Fruit fly (Drosophila melanogaster): Measurements from ENCODE around the gene CG5250.

CG5250 gene

DNA sequence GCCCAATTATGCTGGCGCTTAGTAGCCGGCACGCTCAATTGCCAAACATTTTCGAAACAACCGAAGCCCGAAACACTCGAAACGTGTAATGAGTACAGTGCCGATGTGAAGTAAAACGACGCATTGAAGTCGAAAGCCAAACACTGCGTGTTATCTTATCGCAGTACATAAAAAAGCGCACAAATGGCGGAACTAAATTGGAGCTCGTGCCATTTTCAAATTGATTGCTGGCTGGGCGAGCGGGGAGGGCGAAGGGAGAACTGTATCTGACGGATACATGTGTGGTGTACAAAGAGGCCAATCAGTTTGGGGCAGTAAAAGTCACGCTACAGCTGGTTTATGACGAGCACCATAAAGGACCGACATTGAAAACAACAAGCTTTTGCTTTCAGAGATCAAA is 5.7 kb downstream of the CG5250 start (continued):
- TF ChIP-seq CG42726 (GFP tag; IDR thresholded peaks at IDR 0.05; ENCODE audit: partially characterized antibody) (no peak), Lim3 (GFP tag; IDR thresholded peaks at IDR 0.05) (peak; percentile 37; the same call in 1 of the 2 replicates), CG2129 (GFP tag; IDR thresholded peaks at IDR 0.05; ENCODE audit: partially characterized antibody) (no peak), gsb (GFP tag; IDR thresholded peaks at IDR 0.05) (no peak), Ada2b (GFP tag; IDR thresholded peaks at IDR 0.05) (no peak), CG3065 (GFP tag; optimal IDR thresholded peaks at IDR 0.05) (no peak), CG8290 (GFP tag; optimal IDR thresholded peaks at IDR 0.05) (no peak), CG8290 (tag; optimal IDR thresholded peaks at IDR 0.05) (peak in 1 of 2 experiments; percentile 56), CG14014 (GFP tag; IDR thresholded peaks at IDR 0.05) (peak; percentile 34; the same call in 1 of the 2 replicates), Abd-B (GFP tag; optimal IDR thresholded peaks at IDR 0.05) (no peak), aop (GFP tag; IDR thresholded peaks at IDR 0.05) (no peak), CG6175 (GFP tag; IDR thresholded peaks at IDR 0.05) (0 out of 3 replicates have a peak, but pooled peaks have one; percentile 34), maf-S (GFP tag; optimal IDR thresholded peaks at IDR 0.05) (no peak), sima (GFP tag; optimal IDR thresholded peaks at IDR 0.05) (no peak), CkIIα-i1 (GFP tag; IDR thresholded peaks at IDR 0.05) (no peak), CG11093 (GFP tag; IDR thresholded peaks at IDR 0.05) (no peak), CG13624 (GFP tag; optimal IDR thresholded peaks at IDR 0.05) (no peak), CG18619 (GFP tag; optimal IDR thresholded peaks at IDR 0.05) (no peak), shn (GFP tag; optimal IDR thresholded peaks at IDR 0.05) (no peak), exex (tag; optimal IDR thresholded peaks at IDR 0.05) (peak; percentile 93), CG4328 (GFP tag; optimal IDR thresholded peaks at IDR 0.05) (no peak), pfk (GFP tag; optimal IDR thresholded peaks at IDR 0.05) (peak; percentile 29), CG15514 (GFP tag; optimal IDR thresholded peaks at IDR 0.05) (no peak), wdn (GFP tag; IDR thresholded peaks at IDR 0.05) (peak; percentile 36; the same call in 1 of the 2 replicates), danr (GFP tag; IDR thresholded peaks at IDR 0.05) (no peak), Max (GFP tag; optimal IDR thresholded peaks at IDR 0.05) (no peak), CG11696 (GFP tag; IDR thresholded peaks at IDR 0.05) (no peak), peb (GFP tag; IDR thresholded peaks at IDR 0.05) (no peak), ftz-f1 (GFP tag; optimal IDR thresholded peaks at IDR 0.05) (peak; percentile 20), amos (GFP tag; IDR thresholded peaks at IDR 0.05; ENCODE audit: partially characterized antibody) (no peak), CG3281 (GFP tag; optimal IDR thresholded peaks at IDR 0.05) (peak; percentile 28), Fer2 (tag; optimal IDR thresholded peaks at IDR 0.05) (peak; percentile 18), CG31388 (GFP tag; optimal IDR thresholded peaks at IDR 0.05) (no peak), CTCF (GFP tag; optimal IDR thresholded peaks at IDR 0.05) (no peak), CG7928 (GFP tag; optimal IDR thresholded peaks at IDR 0.05) (no peak), sug (tag; optimal IDR thresholded peaks at IDR 0.05) (peak; percentile 92), BEAF-32 (GFP tag; optimal IDR thresholded peaks at IDR 0.05) (no peak), CG1024 (GFP tag; IDR thresholded peaks at IDR 0.05) (no peak), E2f2 (GFP tag; IDR thresholded peaks at IDR 0.05) (no peak), CG10321 (GFP tag; IDR thresholded peaks at IDR 0.05) (no peak), CG14667 (GFP tag; IDR thresholded peaks at IDR 0.05) (no peak), HHEX (GFP tag; optimal IDR thresholded peaks at IDR 0.05) (peak; percentile 36), CG10366 (GFP tag; IDR thresholded peaks at IDR 0.05) (no peak), CG3838 (GFP tag; optimal IDR thresholded peaks at IDR 0.05) (no peak), CG3995 (GFP tag; optimal IDR thresholded peaks at IDR 0.05) (peak; percentile 37), CG12769 (tag; optimal IDR thresholded peaks at IDR 0.05) (peak; percentile 76), phol (tag; optimal IDR thresholded peaks at IDR 0.05) (no peak), tap (tag; optimal IDR thresholded peaks at IDR 0.05) (no peak), ATbp (GFP tag; optimal IDR thresholded peaks at IDR 0.05) (no peak), cad (GFP tag; optimal IDR thresholded peaks at IDR 0.05) (no peak), tna (GFP tag; IDR thresholded peaks at IDR 0.05; ENCODE audit: partially characterized antibody) (no peak), ash1 (GFP tag; optimal IDR thresholded peaks at IDR 0.05) (no peak), gce (GFP tag; IDR thresholded peaks at IDR 0.05) (no peak)
